Fruit fly (Drosophila melanogaster) whole organism, embryonic: ENCODE results near the gene CG34179.

Source experiments
- B-H1 ChIP-seq: fragments of 200-800 bp; sonication (Bioruptor generic); IDR thresholded peaks from 3 replicates; pipeline ENCODE4 v1.3.6; 2022; ENCODE audit warnings: missing biosample characterization, missing genetic modification characterization
- CG10565 ChIP-seq: fragments of 200-800 bp; sonication (Bioruptor generic); optimal IDR thresholded peaks from 3 replicates; lab custom pipeline; 2016; ENCODE audit warnings: missing biosample characterization, mild to moderate bottlenecking, missing genetic modification characterization
- CG11696 ChIP-seq: fragments of 200-800 bp; sonication (Bioruptor generic); IDR thresholded peaks from 2 replicates; pipeline ENCODE4 v1.3.6; 2022; ENCODE audit warnings: missing biosample characterization, missing genetic modification characterization
- CG1233 ChIP-seq: fragments of 200-800 bp; sonication (Bioruptor generic); optimal IDR thresholded peaks from 4 replicates; lab custom pipeline; 2018; ENCODE audit warnings: missing biosample characterization, mild to moderate bottlenecking, missing genetic modification characterization
- CG13123 ChIP-seq: fragments of 200-800 bp; sonication (Bioruptor generic); optimal IDR thresholded peaks from 2 replicates; lab custom pipeline; 2016; ENCODE audit warnings: missing biosample characterization, missing genetic modification characterization
- CG13424 ChIP-seq: fragments of 200-800 bp; sonication (Bioruptor generic); optimal IDR thresholded peaks from 2 replicates; lab custom pipeline; 2019; ENCODE audit warnings: missing biosample characterization, mild to moderate bottlenecking, missing genetic modification characterization, moderate library complexity
- CG14014 ChIP-seq: fragments of 200-800 bp; sonication (Bioruptor generic); IDR thresholded peaks from 2 replicates; pipeline ENCODE4 v1.3.6; 2022; ENCODE audit warnings: missing biosample characterization, missing genetic modification characterization
- CG15011 ChIP-seq: fragments of 200-800 bp; sonication (Bioruptor generic); optimal IDR thresholded peaks from 3 replicates; lab custom pipeline; 2018; ENCODE audit warnings: missing biosample characterization, mild to moderate bottlenecking, missing genetic modification characterization
- CG15514 ChIP-seq: fragments of 200-800 bp; sonication (Bioruptor generic); optimal IDR thresholded peaks from 3 replicates; lab custom pipeline; 2017; ENCODE audit warnings: missing biosample characterization, missing genetic modification characterization, mild to moderate bottlenecking, moderate library complexity, missing genetic modification reagents
- CG15601 ChIP-seq: fragments of 200-800 bp; sonication (Bioruptor generic); optimal IDR thresholded peaks from 3 replicates; lab custom pipeline; 2019; ENCODE audit warnings: missing biosample characterization, mild to moderate bottlenecking, missing genetic modification characterization, moderate library complexity
- CG1792 ChIP-seq: fragments of 200-800 bp; sonication (Bioruptor generic); optimal IDR thresholded peaks from 2 replicates; lab custom pipeline; 2016; ENCODE audit warnings: missing biosample characterization, missing genetic modification characterization
- CG3065 ChIP-seq: fragments of 200-800 bp; sonication (Bioruptor generic); optimal IDR thresholded peaks from 2 replicates; lab custom pipeline; 2016; ENCODE audit warnings: missing biosample characterization, missing genetic modification characterization
- CG31441 ChIP-seq: fragments of 200-800 bp; sonication (Bioruptor generic); IDR thresholded peaks from 2 replicates; pipeline ENCODE4 v1.3.6; 2022; ENCODE audit warnings: missing biosample characterization, missing genetic modification characterization
- CG33213 ChIP-seq: fragments of 200-800 bp; sonication (Bioruptor generic); optimal IDR thresholded peaks from 3 replicates; lab custom pipeline; 2016; ENCODE audit warnings: missing biosample characterization, missing genetic modification characterization
- CG34422 ChIP-seq: fragments of 200-800 bp; sonication (Bioruptor generic); IDR thresholded peaks from 3 replicates; pipeline ENCODE4 v1.3.6; 2022; ENCODE audit warnings: missing biosample characterization, missing genetic modification characterization
- CG4328 ChIP-seq: fragments of 200-800 bp; sonication (Bioruptor generic); optimal IDR thresholded peaks from 3 replicates; lab custom pipeline; 2017; ENCODE audit warnings: missing biosample characterization, missing genetic modification reagents, missing genetic modification characterization
- CG4820 ChIP-seq: fragments of 200-800 bp; sonication (Bioruptor generic); optimal IDR thresholded peaks from 3 replicates; lab custom pipeline; 2016; ENCODE audit warnings: missing biosample characterization, missing genetic modification characterization
- CG6175 ChIP-seq: fragments of 200-800 bp; sonication (Bioruptor generic); IDR thresholded peaks from 3 replicates; pipeline ENCODE4 v1.3.6; 2022; ENCODE audit warnings: missing biosample characterization, missing genetic modification characterization
- CG7556 ChIP-seq: fragments of 200-800 bp; sonication (Bioruptor generic); optimal IDR thresholded peaks from 2 replicates; lab custom pipeline; 2017; ENCODE audit warnings: missing biosample characterization, mild to moderate bottlenecking, missing genetic modification characterization
- CG7928 ChIP-seq: fragments of 200-800 bp; sonication (Bioruptor generic); optimal IDR thresholded peaks from 2 replicates; lab custom pipeline; 2017; ENCODE audit warnings: missing biosample characterization, mild to moderate bottlenecking, missing genetic modification characterization
- CG9609 ChIP-seq: fragments of 200-800 bp; sonication (Bioruptor generic); optimal IDR thresholded peaks from 3 replicates; lab custom pipeline; 2016; ENCODE audit warnings: missing biosample characterization, missing genetic modification characterization
- Dp ChIP-seq: fragments of 200-800 bp; sonication (Bioruptor generic); optimal IDR thresholded peaks from 2 replicates; lab custom pipeline; 2018; ENCODE audit warnings: missing biosample characterization, mild to moderate bottlenecking, missing genetic modification characterization, moderate library complexity
- Elba2 ChIP-seq: fragments of 200-800 bp; sonication (Bioruptor generic); optimal IDR thresholded peaks from 3 replicates; lab custom pipeline; 2016; ENCODE audit warnings: missing biosample characterization, missing genetic modification characterization
- H2.0 ChIP-seq: fragments of 200-800 bp; sonication (Bioruptor generic); IDR thresholded peaks from 2 replicates; pipeline ENCODE4 v1.3.6; 2022; ENCODE audit warnings: missing biosample characterization, missing genetic modification characterization
- HLH4C ChIP-seq: fragments of 200-800 bp; sonication (Bioruptor generic); IDR thresholded peaks from 3 replicates; pipeline ENCODE4 v1.3.6; 2022; ENCODE audit warnings: missing biosample characterization, missing genetic modification characterization; ENCODE audit not compliant: partially characterized antibody
- HmgD ChIP-seq: fragments of 200-800 bp; sonication (Bioruptor generic); optimal IDR thresholded peaks from 3 replicates; lab custom pipeline; 2016; ENCODE audit warnings: missing biosample characterization, missing genetic modification characterization
- Hmr ChIP-seq: fragments of 200-800 bp; sonication (Bioruptor generic); optimal IDR thresholded peaks from 3 replicates; lab custom pipeline; 2017; ENCODE audit warnings: mild to moderate bottlenecking, missing biosample characterization, missing genetic modification reagents, missing genetic modification characterization
- Hmx ChIP-seq: fragments of 200-800 bp; sonication (Bioruptor generic); optimal IDR thresholded peaks from 2 replicates; lab custom pipeline; 2016; ENCODE audit warnings: missing biosample characterization, missing genetic modification characterization
- Hsf ChIP-seq: fragments of 200-800 bp; sonication (Bioruptor generic); optimal IDR thresholded peaks from 3 replicates; lab custom pipeline; 2016; ENCODE audit warnings: missing biosample characterization, missing genetic modification characterization
- NfI ChIP-seq: fragments of 200-800 bp; sonication (Bioruptor generic); optimal IDR thresholded peaks from 3 replicates; lab custom pipeline; 2018; ENCODE audit warnings: missing biosample characterization, mild to moderate bottlenecking, missing genetic modification characterization, moderate library complexity
- Rx ChIP-seq: fragments of 200-800 bp; sonication (Bioruptor generic); IDR thresholded peaks from 2 replicates; pipeline ENCODE4 v1.3.6; 2022; ENCODE audit warnings: missing biosample characterization, missing genetic modification characterization
- YL-1 ChIP-seq: fragments of 200-800 bp; sonication (Bioruptor generic); optimal IDR thresholded peaks from 3 replicates; lab custom pipeline; 2017; ENCODE audit warnings: missing biosample characterization, mild to moderate bottlenecking, missing genetic modification characterization
- aop ChIP-seq: fragments of 200-800 bp; sonication (Bioruptor generic); IDR thresholded peaks from 2 replicates; pipeline ENCODE4 v1.3.6; 2022; ENCODE audit warnings: missing biosample characterization, missing genetic modification characterization
- ase ChIP-seq: fragments of 200-800 bp; sonication (Bioruptor generic); IDR thresholded peaks from 3 replicates; pipeline ENCODE4 v1.3.6; 2022; ENCODE audit warnings: missing biosample characterization, missing genetic modification characterization
- croc ChIP-seq: fragments of 200-800 bp; sonication (Bioruptor generic); conservative IDR thresholded peaks from 3 replicates; pipeline ENCODE4 v1.3.6; 2022; ENCODE audit warnings: missing biosample characterization, missing genetic modification characterization
- dati ChIP-seq: fragments of 200-800 bp; sonication (Bioruptor generic); IDR thresholded peaks from 2 replicates; pipeline ENCODE4 v1.3.6; 2022; ENCODE audit warnings: missing biosample characterization, missing genetic modification characterization
- ems ChIP-seq: fragments of 200-800 bp; sonication (Bioruptor generic); optimal IDR thresholded peaks from 3 replicates; lab custom pipeline; 2016; ENCODE audit warnings: missing biosample characterization, missing genetic modification characterization
- gcm2 ChIP-seq: fragments of 200-800 bp; sonication (Bioruptor generic); optimal IDR thresholded peaks from 2 replicates; lab custom pipeline; 2016; ENCODE audit warnings: missing biosample characterization, missing genetic modification characterization
- hb ChIP-seq: fragments of 200-800 bp; sonication (Bioruptor generic); IDR thresholded peaks from 3 replicates; pipeline ENCODE4 v1.3.6; 2022; ENCODE audit warnings: missing biosample characterization, missing genetic modification characterization; ENCODE audit not compliant: partially characterized antibody
- hkb ChIP-seq, 2 experiments: fragments of 200-800 bp in 1 of 2; fragments of >200 bp in 1 of 2; sonication (Bioruptor generic) in 1 of 2; IDR thresholded peaks in 1 of 2; optimal IDR thresholded peaks in 1 of 2; 2 replicates each; pipeline versions ENCODE4 v1.3.6 to Lab custom; 2017 to 2022; ENCODE audit warnings: missing biosample characterization in 1 of 2, missing genetic modification characterization in 1 of 2
- kah ChIP-seq: fragments of 200-800 bp; sonication (Bioruptor generic); optimal IDR thresholded peaks from 2 replicates; lab custom pipeline; 2018; ENCODE audit warnings: missing biosample characterization, mild to moderate bottlenecking, missing genetic modification characterization
- kay ChIP-seq: fragments of 200-800 bp; sonication (Bioruptor generic); optimal IDR thresholded peaks from 2 replicates; lab custom pipeline; 2016; ENCODE audit warnings: missing biosample characterization, missing genetic modification characterization
- otp ChIP-seq: fragments of 200-800 bp; sonication (Bioruptor generic); IDR thresholded peaks from 3 replicates; pipeline ENCODE4, ENCODE4 v1.3.6; 2022; ENCODE audit warnings: missing biosample characterization, missing genetic modification characterization
- pzg ChIP-seq: fragments of 200-800 bp; sonication (Bioruptor generic); optimal IDR thresholded peaks from 3 replicates; lab custom pipeline; 2018; ENCODE audit warnings: missing biosample characterization, mild to moderate bottlenecking, missing genetic modification characterization, moderate library complexity
- ro ChIP-seq: fragments of 200-800 bp; sonication (Bioruptor generic); IDR thresholded peaks from 2 replicates; pipeline ENCODE4 v1.3.6; 2022; ENCODE audit warnings: missing biosample characterization, missing genetic modification characterization
- salm ChIP-seq: fragments of 200-800 bp; sonication (Bioruptor generic); optimal IDR thresholded peaks from 2 replicates; lab custom pipeline; 2018; ENCODE audit warnings: missing biosample characterization, mild to moderate bottlenecking, missing genetic modification characterization
- scrt ChIP-seq: fragments of 200-800 bp; sonication (Bioruptor generic); optimal IDR thresholded peaks from 2 replicates; lab custom pipeline; 2018; ENCODE audit warnings: missing biosample characterization, mild to moderate bottlenecking, missing genetic modification characterization, moderate library complexity
- sens ChIP-seq: fragments of 200-800 bp; sonication (Bioruptor generic); peaks from one replicate; lab custom pipeline; 2016; ENCODE audit warnings: missing biosample characterization, missing genetic modification characterization
- tap ChIP-seq: fragments of 200-800 bp; optimal IDR thresholded peaks from 3 replicates; lab custom pipeline; 2019; ENCODE audit warnings: missing biosample characterization, mild to moderate bottlenecking, missing genetic modification characterization, moderate library complexity
- tll ChIP-seq, 2 experiments: fragments of 200-800 bp in 1 of 2; fragments of >200 bp in 1 of 2; sonication (Bioruptor generic) in 1 of 2; optimal IDR thresholded peaks; 2 replicates each; lab custom pipeline; 2017 to 2019; ENCODE audit warnings: missing biosample characterization in 2 of 2, missing genetic modification characterization in 2 of 2, mild to moderate bottlenecking in 1 of 2, moderate library complexity in 1 of 2
- toy ChIP-seq: fragments of 200-800 bp; sonication (Bioruptor generic); IDR thresholded peaks from 2 replicates; pipeline ENCODE4 v1.3.6; 2022; ENCODE audit warnings: missing biosample characterization, missing genetic modification characterization

CG34179 gene

DNA sequence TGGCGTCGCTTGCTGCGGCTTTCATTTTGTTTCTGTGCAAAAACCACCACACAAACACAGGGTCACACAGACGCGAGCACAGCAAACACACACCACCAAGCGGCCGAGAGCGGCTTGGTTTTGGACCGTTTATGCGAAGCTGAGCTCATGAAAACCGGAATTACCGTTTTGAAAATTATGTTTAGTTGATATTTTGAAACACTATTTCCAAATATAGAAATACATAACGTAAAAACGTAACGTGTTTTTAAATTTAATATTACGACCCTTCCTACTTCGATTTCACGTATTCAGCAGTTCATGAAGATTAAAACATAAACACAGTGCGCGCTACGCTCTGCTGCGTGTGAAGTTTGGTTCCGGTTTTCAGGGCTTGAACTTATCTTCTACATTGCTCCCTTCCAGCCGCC, 2.7 kb upstream of the CG34179 start (continued):
- peak; percentile 98 for TF ChIP-seq CG13424
- TF ChIP-seq scrt (GFP tag; lab: Kevin White, UChicago), result peak; percentile 96
- TF ChIP-seq tll (GFP tag; optimal IDR thresholded peaks at IDR 0.05; lab: Kevin White, UChicago), result peak in 1 of 2 experiments; percentile 27
- TF ChIP-seq YL-1 (GFP tag; lab: Kevin White, UChicago), result peak; percentile 83
- peak; percentile 93 for TF ChIP-seq CG15514 (GFP tag; lab: Kevin White, UChicago)
- peak; percentile 77 for TF ChIP-seq CG13123 (GFP tag; lab: Kevin White, UChicago)
- peak; percentile 83 for TF ChIP-seq ase (GFP tag; lab: Robert Waterston, UW)
- TF ChIP-seq hb (GFP tag; lab: Robert Waterston, UW), result no peak
- peak; percentile 69 for TF ChIP-seq HmgD (GFP tag; lab: Kevin White, UChicago)
- peak; percentile 100 for TF ChIP-seq CG4820
- peak; percentile 96 for TF ChIP-seq CG14014 (GFP tag; lab: Robert Waterston, UW)
- peak; percentile 76; the same call in 1 of the 2 replicates for TF ChIP-seq toy
- TF ChIP-seq CG31441 (GFP tag; lab: Robert Waterston, UW), result peak; percentile 96
- TF ChIP-seq NfI (GFP tag; lab: Kevin White, UChicago), result peak; percentile 95
- TF ChIP-seq CG15011 (GFP tag; lab: Kevin White, UChicago), result peak; percentile 89
- TF ChIP-seq CG15601 (tag; lab: Kevin White, UChicago), result peak; percentile 94
- peak; percentile 96 for TF ChIP-seq CG33213 (GFP tag; lab: Kevin White, UChicago)
- peak; percentile 76 for TF ChIP-seq CG7928 (GFP tag; lab: Kevin White, UChicago)
- TF ChIP-seq salm (tag; lab: Kevin White, UChicago), result peak; percentile 94
- TF ChIP-seq kay (GFP tag; lab: Kevin White, UChicago), result peak; percentile 87
- TF ChIP-seq Hsf, result peak; percentile 94
- peak; percentile 98 for TF ChIP-seq Hmr (GFP tag; lab: Kevin White, UChicago)
- no peak for TF ChIP-seq CG6175 (GFP tag; lab: Robert Waterston, UW)
- TF ChIP-seq ro (GFP tag; lab: Robert Waterston, UW), result peak; percentile 73
- TF ChIP-seq CG9609, result peak; percentile 88
- peak; percentile 96 for TF ChIP-seq CG1233
- peak; percentile 97 for TF ChIP-seq tap (tag; lab: Kevin White, UChicago)
- TF ChIP-seq hkb (optimal IDR thresholded peaks at IDR 0.05; lab: Kevin White, UChicago), result no peak
- TF ChIP-seq hkb (GFP tag; IDR thresholded peaks at IDR 0.05; lab: Robert Waterston, UW), result peak; percentile 99
- peak; percentile 10 for TF ChIP-seq pzg (GFP tag; lab: Kevin White, UChicago)
- TF ChIP-seq ems (GFP tag; lab: Kevin White, UChicago), result peak; percentile 95
- TF ChIP-seq CG10565 (GFP tag; lab: Kevin White, UChicago), result peak; percentile 80
- peak; percentile 89 for TF ChIP-seq B-H1 (GFP tag; lab: Robert Waterston, UW)
- TF ChIP-seq CG3065 (GFP tag; lab: Kevin White, UChicago), result peak; percentile 80
- peak; percentile 88 for TF ChIP-seq CG11696 (GFP tag; lab: Robert Waterston, UW)
- TF ChIP-seq otp, result peak; percentile 94
- no peak for TF ChIP-seq Elba2 (GFP tag; lab: Kevin White, UChicago)
- TF ChIP-seq kah, result peak; percentile 92
- TF ChIP-seq dati (GFP tag; lab: Robert Waterston, UW), result peak; percentile 44; the same call in 1 of the 2 replicates
- TF ChIP-seq gcm2 (GFP tag; lab: Kevin White, UChicago), result peak; percentile 81
- TF ChIP-seq HLH4C (GFP tag; lab: Robert Waterston, UW), result no peak
- peak; percentile 97 for TF ChIP-seq CG7556
- TF ChIP-seq croc (GFP tag; lab: Robert Waterston, UW), result peak; percentile 82
- no peak for TF ChIP-seq Dp (GFP tag; lab: Kevin White, UChicago)
- TF ChIP-seq aop, result 0 out of 2 replicates have a peak, but pooled peaks have one; percentile 31
- peak; percentile 79 for TF ChIP-seq Hmx (GFP tag; lab: Kevin White, UChicago)
- TF ChIP-seq CG4328 (GFP tag; lab: Kevin White, UChicago), result peak; percentile 95
- peak; percentile 90 for TF ChIP-seq CG1792
- peak; percentile 92 for TF ChIP-seq CG34422 (GFP tag; lab: Robert Waterston, UW)
- peak; percentile 80 for TF ChIP-seq Rx (GFP tag; lab: Robert Waterston, UW)
- TF ChIP-seq sens (GFP tag; lab: Kevin White, UChicago), result peak; percentile 99
- peak; percentile 90 for TF ChIP-seq H2.0 (GFP tag; lab: Robert Waterston, UW)
